Fruit fly (Drosophila melanogaster) whole organism, pupa: ENCODE data around the gene Ir31a.
A peak's percentile ranks its signal among the peaks of the same experiment; 100 is the strongest.

Source experiments
- CG10348 ChIP-seq: fragments of 200-800 bp; sonication (Bioruptor generic); IDR thresholded peaks from 2 replicates; pipeline ENCODE4 v1.3.6; 2022; ENCODE audit warnings: missing biosample characterization, missing genetic modification characterization
- CG12605 ChIP-seq: fragments of 200-800 bp; sonication (Bioruptor generic); IDR thresholded peaks from 2 replicates; pipeline ENCODE4 v1.3.6; 2022; ENCODE audit warnings: missing biosample characterization, missing genetic modification characterization
- CG13204 ChIP-seq: fragments of 200-800 bp; sonication (Bioruptor generic); optimal IDR thresholded peaks from 2 replicates; lab custom pipeline; 2018; ENCODE audit warnings: missing biosample characterization, mild to moderate bottlenecking, missing genetic modification characterization, moderate library complexity
- CG14655 ChIP-seq: fragments of 200-800 bp; sonication (Bioruptor generic); optimal IDR thresholded peaks from 3 replicates; lab custom pipeline; 2017; ENCODE audit warnings: mild to moderate bottlenecking, missing biosample characterization, missing genetic modification reagents, missing genetic modification characterization
- CG15710 ChIP-seq: fragments of 200-800 bp; sonication (Bioruptor generic); optimal IDR thresholded peaks from 2 replicates; lab custom pipeline; 2018; ENCODE audit warnings: missing biosample characterization, mild to moderate bottlenecking, missing genetic modification characterization, moderate library complexity
- CG17806 ChIP-seq: fragments of 200-800 bp; sonication (Bioruptor generic); optimal IDR thresholded peaks from 2 replicates; lab custom pipeline; 2018; ENCODE audit warnings: missing biosample characterization, mild to moderate bottlenecking, missing genetic modification characterization, moderate library complexity
- CG32121 ChIP-seq: fragments of 200-800 bp; sonication (Bioruptor generic); IDR thresholded peaks from 2 replicates; pipeline ENCODE4 v1.3.6; 2022; ENCODE audit warnings: missing biosample characterization, missing genetic modification characterization
- CG34367 ChIP-seq: fragments of 200-800 bp; sonication (Bioruptor generic); optimal IDR thresholded peaks from 2 replicates; lab custom pipeline; 2018; ENCODE audit warnings: missing biosample characterization, mild to moderate bottlenecking, missing genetic modification characterization
- CG4496 ChIP-seq: fragments of 200-800 bp; sonication (Bioruptor generic); IDR thresholded peaks from 3 replicates; pipeline ENCODE4 v1.3.6; 2022; ENCODE audit warnings: missing biosample characterization, missing genetic modification characterization
- CG8159 ChIP-seq: fragments of 200-800 bp; sonication (Bioruptor generic); optimal IDR thresholded peaks from 3 replicates; lab custom pipeline; 2018; ENCODE audit warnings: missing biosample characterization, mild to moderate bottlenecking, missing genetic modification characterization, moderate library complexity
- CG8301 ChIP-seq: fragments of 200-800 bp; sonication (Bioruptor generic); optimal IDR thresholded peaks from 2 replicates; lab custom pipeline; 2018; ENCODE audit warnings: missing biosample characterization, mild to moderate bottlenecking, missing genetic modification characterization
- CG9948 ChIP-seq: fragments of 200-800 bp; sonication (Bioruptor generic); optimal IDR thresholded peaks from 2 replicates; lab custom pipeline; 2018; ENCODE audit warnings: missing biosample characterization, mild to moderate bottlenecking, missing genetic modification characterization, moderate library complexity
- D1 ChIP-seq: fragments of 200-800 bp; sonication (Bioruptor generic); optimal IDR thresholded peaks from 2 replicates; lab custom pipeline; 2018; ENCODE audit warnings: missing biosample characterization, mild to moderate bottlenecking, missing genetic modification characterization, moderate library complexity
- EcR ChIP-seq: fragments of 200-800 bp; sonication (Bioruptor generic); optimal IDR thresholded peaks from 3 replicates; lab custom pipeline; 2019; ENCODE audit warnings: missing biosample characterization, missing genetic modification characterization, mild to moderate bottlenecking, moderate library complexity, missing genetic modification reagents
- Ets98B ChIP-seq: fragments of 200-800 bp; sonication (Bioruptor generic); IDR thresholded peaks from 2 replicates; pipeline ENCODE4 v1.3.6; 2022; ENCODE audit warnings: missing biosample characterization, missing genetic modification characterization
- Pif1A ChIP-seq: fragments of 200-800 bp; sonication (Bioruptor generic); optimal IDR thresholded peaks from 3 replicates; lab custom pipeline; 2016; ENCODE audit warnings: missing biosample characterization, missing genetic modification characterization
- Pif1B ChIP-seq: fragments of 200-800 bp; sonication (Bioruptor generic); optimal IDR thresholded peaks from 3 replicates; lab custom pipeline; 2016; ENCODE audit warnings: missing biosample characterization, missing genetic modification characterization
- Snoo ChIP-seq: fragments of 200-800 bp; sonication (Bioruptor generic); optimal IDR thresholded peaks from 3 replicates; lab custom pipeline; 2017; ENCODE audit warnings: missing biosample characterization, mild to moderate bottlenecking, missing genetic modification characterization, inconsistent platforms
- fd96Ca ChIP-seq: fragments of 200-800 bp; sonication (Bioruptor generic); IDR thresholded peaks from 3 replicates; pipeline ENCODE4 v1.3.6; 2022; ENCODE audit warnings: missing biosample characterization, missing genetic modification characterization
- gl ChIP-seq: fragments of 200-800 bp; sonication (Bioruptor generic); optimal IDR thresholded peaks from 2 replicates; lab custom pipeline; 2018; ENCODE audit warnings: missing biosample characterization, mild to moderate bottlenecking, missing genetic modification characterization
- rn ChIP-seq: fragments of 200-800 bp; sonication (Bioruptor generic); IDR thresholded peaks from 2 replicates; pipeline ENCODE4 v1.3.6; 2022; ENCODE audit warnings: missing biosample characterization, missing genetic modification characterization

Gene Ir31a

DNA sequence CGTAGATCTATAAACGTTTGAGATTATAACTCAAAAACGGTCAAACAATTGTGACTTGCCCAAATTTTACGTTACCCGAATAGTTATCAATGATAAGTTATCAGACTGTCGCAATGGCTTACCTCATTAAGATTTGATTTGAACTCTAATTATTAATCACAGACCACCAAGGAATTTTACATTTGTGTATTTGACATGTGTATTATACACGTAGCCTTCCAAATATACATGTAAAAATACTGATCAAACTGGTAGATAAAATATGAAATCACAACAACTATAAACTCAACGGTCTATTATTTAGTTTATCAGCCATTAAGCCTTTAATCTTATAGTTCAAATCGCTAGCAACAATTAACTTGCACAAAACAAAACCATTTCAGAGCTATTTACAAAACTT, 11.9 kb upstream of the Ir31a start:
- TF ChIP-seq Pif1A (GFP tag; lab: Kevin White, UChicago) (no peak), D1 (tag; lab: Kevin White, UChicago) (no peak), CG15710 (tag; lab: Kevin White, UChicago) (no peak), CG13204 (GFP tag; lab: Kevin White, UChicago) (no peak), CG8301 (tag; lab: Kevin White, UChicago) (no peak), Pif1B (no peak), CG32121 (no peak), CG9948 (tag; lab: Kevin White, UChicago) (no peak), Ets98B (GFP tag; lab: Robert Waterston, UW) (no peak)
- TF ChIP-seq, all 21 proteins: peak for 0

dm6 chr2L:10395035-10395434, 10.3 kb upstream of the Ir31a start:
- TF ChIP-seq CG14655 (GFP tag; lab: Kevin White, UChicago) (no peak), CG34367 (tag; lab: Kevin White, UChicago) (no peak), CG32121 (no peak), CG10348 (GFP tag; lab: Robert Waterston, UW) (no peak), Pif1B (no peak), Pif1A (GFP tag; lab: Kevin White, UChicago) (no peak), Ets98B (GFP tag; lab: Robert Waterston, UW) (no peak), CG4496 (GFP tag; lab: Robert Waterston, UW) (no peak), CG8159 (tag; lab: Kevin White, UChicago) (no peak)

dm6 chr2L:10395642-10396487, 9.5 kb upstream of the Ir31a start, which contains the start of gene Mdh1:
Gene Mdh1 (minus strand): TSS chr2L:10396332.
- no peak for TF ChIP-seq CG9948 (tag; lab: Kevin White, UChicago)
- TF ChIP-seq EcR = peak; percentile 20
- TF ChIP-seq, all 21 proteins: peak for 1

DNA sequence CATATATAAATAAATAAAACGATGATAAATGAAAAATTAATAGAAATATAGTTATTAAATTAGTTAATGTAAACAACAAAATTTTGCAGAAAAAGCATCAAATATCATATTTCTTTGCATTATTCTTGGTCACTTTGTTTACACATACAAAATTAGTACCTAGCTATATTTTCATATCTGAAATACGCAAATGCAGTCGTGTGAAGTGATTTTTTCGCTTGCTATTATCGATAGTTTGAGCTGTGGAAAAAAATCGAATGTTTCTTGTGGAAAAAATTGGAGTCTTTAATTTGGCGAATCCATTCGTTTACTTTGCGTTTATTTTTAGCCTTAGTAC, 8.9 kb upstream of the Ir31a start, which contains the start of gene Cnot4:
Gene Cnot4, plus strand, starts transcription at position 229 of the 337 bp plus-strand sequence.
- TF ChIP-seq CG17806 (tag; lab: Kevin White, UChicago) = no peak
- no peak for TF ChIP-seq CG8301 (tag; lab: Kevin White, UChicago)
- TF ChIP-seq Pif1A (GFP tag; lab: Kevin White, UChicago) = no peak
- no peak for TF ChIP-seq CG32121
- no peak for TF ChIP-seq CG4496 (GFP tag; lab: Robert Waterston, UW)
- no peak for TF ChIP-seq CG12605 (GFP tag; lab: Robert Waterston, UW)
- TF ChIP-seq rn (GFP tag; lab: Robert Waterston, UW) = no peak
- TF ChIP-seq Ets98B (GFP tag; lab: Robert Waterston, UW) = no peak
- no peak for TF ChIP-seq fd96Ca (GFP tag; lab: Robert Waterston, UW)
- no peak for TF ChIP-seq CG8159 (tag; lab: Kevin White, UChicago)
- TF ChIP-seq CG34367 (tag; lab: Kevin White, UChicago) = no peak
- no peak for TF ChIP-seq CG15710 (tag; lab: Kevin White, UChicago)
- TF ChIP-seq EcR = no peak
- TF ChIP-seq Snoo (tag; lab: Kevin White, UChicago) = no peak

DNA sequence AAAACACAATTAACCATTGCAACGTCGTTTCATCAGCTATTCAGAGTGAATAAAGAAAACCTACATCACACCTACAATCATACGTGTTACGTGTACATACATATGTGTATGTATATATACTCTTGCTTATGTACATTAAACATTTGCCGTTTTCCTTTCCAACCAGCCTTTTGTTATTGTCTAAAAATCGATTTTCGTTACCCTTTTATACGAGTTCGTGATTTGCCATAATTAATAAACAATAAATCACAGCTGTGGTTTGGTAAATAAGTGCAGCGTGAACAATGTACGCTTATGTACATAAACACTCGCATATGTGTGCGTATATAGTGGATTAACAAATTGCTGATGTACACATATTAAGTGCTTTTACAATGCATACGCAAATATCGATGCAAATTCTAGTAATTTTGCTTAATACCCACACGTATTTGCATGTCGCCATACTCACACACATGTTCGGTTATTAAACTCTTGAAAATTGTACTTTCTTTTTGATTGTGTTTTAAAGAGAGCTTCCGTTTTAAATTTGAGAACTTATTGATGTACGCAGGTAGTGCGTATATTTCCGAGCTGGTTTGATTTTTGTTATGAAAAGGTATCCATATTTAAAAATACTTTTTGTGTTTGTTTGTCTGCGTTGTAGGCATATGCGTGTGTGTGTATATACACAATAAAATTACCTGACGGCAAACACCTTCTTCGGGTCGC, 8.3 kb upstream of the Ir31a start:
- TF ChIP-seq Pif1B (peak; percentile 28), CG32121 (no peak), Pif1A (GFP tag; lab: Kevin White, UChicago) (no peak), CG10348 (GFP tag; lab: Robert Waterston, UW) (no peak), CG9948 (tag; lab: Kevin White, UChicago) (no peak), EcR (peak; percentile 41), CG8159 (tag; lab: Kevin White, UChicago) (no peak), gl (tag; lab: Kevin White, UChicago) (no peak)

dm6 chr2L:10403803-10404315, 1.5 kb upstream of the Ir31a start:
- TF ChIP-seq CG14655 (GFP tag; lab: Kevin White, UChicago) (no peak), CG17806 (tag; lab: Kevin White, UChicago) (no peak), gl (tag; lab: Kevin White, UChicago) (no peak), CG34367 (tag; lab: Kevin White, UChicago) (no peak), CG9948 (tag; lab: Kevin White, UChicago) (no peak), CG4496 (GFP tag; lab: Robert Waterston, UW) (no peak), CG10348 (GFP tag; lab: Robert Waterston, UW) (no peak), Pif1B (no peak), CG15710 (tag; lab: Kevin White, UChicago) (no peak), CG8301 (tag; lab: Kevin White, UChicago) (no peak), CG8159 (tag; lab: Kevin White, UChicago) (no peak), CG12605 (GFP tag; lab: Robert Waterston, UW) (no peak), EcR (no peak), Ets98B (GFP tag; lab: Robert Waterston, UW) (no peak)
